Fruit fly (Drosophila melanogaster) whole organism, embryonic: ENCODE results near the gene Mocs1.
A peak's percentile ranks its signal among the peaks of the same experiment; 100 is the strongest.

Experiments
- Atf3 ChIP-seq: fragments of 200-800 bp; sonication (Bioruptor generic); optimal IDR thresholded peaks from 3 replicates; lab custom pipeline; 2016; ENCODE audit warnings: missing biosample characterization, missing genetic modification characterization
- CG10366 ChIP-seq: fragments of 200-800 bp; sonication (Bioruptor generic); IDR thresholded peaks from 2 replicates; pipeline ENCODE4 v1.3.6; 2022; ENCODE audit warnings: missing biosample characterization, missing genetic modification characterization
- CG12104 ChIP-seq: fragments of 200-800 bp; sonication (Bioruptor generic); optimal IDR thresholded peaks from 3 replicates; lab custom pipeline; 2016; ENCODE audit warnings: missing biosample characterization, missing genetic modification characterization
- CG12219 ChIP-seq: fragments of 200-800 bp; sonication (Bioruptor generic); optimal IDR thresholded peaks from 3 replicates; lab custom pipeline; 2018; ENCODE audit warnings: missing biosample characterization, mild to moderate bottlenecking, missing genetic modification characterization
- CG12942 ChIP-seq: fragments of 200-800 bp; sonication (Bioruptor generic); optimal IDR thresholded peaks from 3 replicates; lab custom pipeline; 2016; ENCODE audit warnings: missing biosample characterization, missing genetic modification characterization
- CG15269 ChIP-seq: fragments of 200-800 bp; sonication (Bioruptor generic); optimal IDR thresholded peaks from 2 replicates; lab custom pipeline; 2018; ENCODE audit warnings: missing biosample characterization, mild to moderate bottlenecking, missing genetic modification characterization, moderate library complexity
- CG1603 ChIP-seq: fragments of 200-800 bp; sonication (Bioruptor generic); optimal IDR thresholded peaks from 2 replicates; lab custom pipeline; 2019; ENCODE audit warnings: missing biosample characterization, mild to moderate bottlenecking, missing genetic modification characterization, moderate library complexity
- CG18599 ChIP-seq: fragments of 200-800 bp; sonication (Bioruptor generic); optimal IDR thresholded peaks from 3 replicates; lab custom pipeline; 2017; ENCODE audit warnings: missing biosample characterization, missing genetic modification characterization, mild to moderate bottlenecking, moderate library complexity, missing genetic modification reagents
- CG2712 ChIP-seq: fragments of 200-800 bp; optimal IDR thresholded peaks from 3 replicates; lab custom pipeline; 2019; ENCODE audit warnings: missing biosample characterization, mild to moderate bottlenecking, missing genetic modification characterization, moderate library complexity
- CG33213 ChIP-seq: fragments of 200-800 bp; sonication (Bioruptor generic); optimal IDR thresholded peaks from 3 replicates; lab custom pipeline; 2016; ENCODE audit warnings: missing biosample characterization, missing genetic modification characterization
- CG3407 ChIP-seq: fragments of 200-800 bp; sonication (Bioruptor generic); optimal IDR thresholded peaks from 2 replicates; lab custom pipeline; 2018; ENCODE audit warnings: missing biosample characterization, mild to moderate bottlenecking, missing genetic modification characterization
- CG3838 ChIP-seq: fragments of 200-800 bp; sonication (Bioruptor generic); optimal IDR thresholded peaks from 3 replicates; lab custom pipeline; 2016; ENCODE audit warnings: missing biosample characterization, missing genetic modification characterization
- CG5245 ChIP-seq: fragments of 200-800 bp; sonication (Bioruptor generic); optimal IDR thresholded peaks from 3 replicates; lab custom pipeline; 2016; ENCODE audit warnings: missing biosample characterization, missing genetic modification characterization
- CG6765 ChIP-seq: fragments of 200-800 bp; sonication (Bioruptor generic); optimal IDR thresholded peaks from 3 replicates; lab custom pipeline; 2017; ENCODE audit warnings: missing biosample characterization, mild to moderate bottlenecking, missing genetic modification characterization
- CG7786 ChIP-seq: fragments of 200-800 bp; sonication (Bioruptor generic); optimal IDR thresholded peaks from 2 replicates; lab custom pipeline; 2016; ENCODE audit warnings: missing biosample characterization, missing genetic modification characterization
- CG7839 ChIP-seq: fragments of 200-800 bp; sonication (Bioruptor generic); optimal IDR thresholded peaks from 3 replicates; lab custom pipeline; 2018; ENCODE audit warnings: missing biosample characterization, mild to moderate bottlenecking, missing genetic modification characterization, moderate library complexity
- CG8359 ChIP-seq: fragments of 200-800 bp; sonication (Bioruptor generic); optimal IDR thresholded peaks from 2 replicates; lab custom pipeline; 2017; ENCODE audit warnings: missing biosample characterization, mild to moderate bottlenecking, missing genetic modification characterization, borderline replicate concordance
- CG9797 ChIP-seq: fragments of 200-800 bp; sonication (Bioruptor generic); optimal IDR thresholded peaks from 3 replicates; lab custom pipeline; 2018; ENCODE audit warnings: missing biosample characterization, mild to moderate bottlenecking, missing genetic modification characterization
- Deaf1 ChIP-seq: fragments of 200-800 bp; optimal IDR thresholded peaks from 3 replicates; lab custom pipeline; 2019; ENCODE audit warnings: missing biosample characterization, mild to moderate bottlenecking, missing genetic modification characterization, moderate library complexity
- Doc2 ChIP-seq: fragments of 200-800 bp; sonication (Bioruptor generic); IDR thresholded peaks from 2 replicates; pipeline ENCODE4 v1.3.6; 2022; ENCODE audit warnings: missing biosample characterization, missing genetic modification characterization
- HLH4C ChIP-seq: fragments of 200-800 bp; sonication (Bioruptor generic); IDR thresholded peaks from 3 replicates; pipeline ENCODE4 v1.3.6; 2022; ENCODE audit warnings: missing biosample characterization, missing genetic modification characterization; ENCODE audit not compliant: partially characterized antibody
- HLH54F ChIP-seq: fragments of 200-800 bp; sonication (Bioruptor generic); optimal IDR thresholded peaks from 3 replicates; lab custom pipeline; 2016; ENCODE audit warnings: missing biosample characterization, missing genetic modification characterization
- Lhr ChIP-seq: fragments of 200-800 bp; sonication (Bioruptor generic); optimal IDR thresholded peaks from 3 replicates; lab custom pipeline; 2017; ENCODE audit warnings: mild to moderate bottlenecking, missing biosample characterization, missing genetic modification reagents, missing genetic modification characterization
- Myb ChIP-seq: fragments of 200-800 bp; sonication (Bioruptor generic); optimal IDR thresholded peaks from 2 replicates; lab custom pipeline; 2016; ENCODE audit warnings: missing biosample characterization, missing genetic modification characterization
- Oaz ChIP-seq: fragments of 200-800 bp; sonication (Bioruptor generic); IDR thresholded peaks from 2 replicates; pipeline ENCODE4 v1.3.6; 2022; ENCODE audit warnings: missing biosample characterization, missing genetic modification characterization
- Oli ChIP-seq: fragments of 200-800 bp; sonication (Bioruptor generic); optimal IDR thresholded peaks from 2 replicates; lab custom pipeline; 2018; ENCODE audit warnings: missing biosample characterization, mild to moderate bottlenecking, missing genetic modification characterization, moderate library complexity
- Sox100B ChIP-seq: fragments of 200-800 bp; sonication (Bioruptor generic); optimal IDR thresholded peaks from 3 replicates; lab custom pipeline; 2018; ENCODE audit warnings: missing biosample characterization, mild to moderate bottlenecking, missing genetic modification characterization
- Ssrp ChIP-seq: fragments of 200-800 bp; sonication (Bioruptor generic); optimal IDR thresholded peaks from 2 replicates; lab custom pipeline; 2018; ENCODE audit warnings: missing biosample characterization, mild to moderate bottlenecking, missing genetic modification characterization, moderate library complexity
- Xbp1 ChIP-seq: fragments of 200-800 bp; sonication (Bioruptor generic); optimal IDR thresholded peaks from 3 replicates; lab custom pipeline; 2016; ENCODE audit warnings: missing biosample characterization, mild to moderate bottlenecking, missing genetic modification characterization
- Xrp1 ChIP-seq: fragments of 200-800 bp; sonication (Bioruptor generic); IDR thresholded peaks from 2 replicates; pipeline ENCODE4 v1.3.6; 2022; ENCODE audit warnings: missing biosample characterization, missing genetic modification characterization
- YL-1 ChIP-seq: fragments of 200-800 bp; sonication (Bioruptor generic); optimal IDR thresholded peaks from 3 replicates; lab custom pipeline; 2017; ENCODE audit warnings: missing biosample characterization, mild to moderate bottlenecking, missing genetic modification characterization
- bowl ChIP-seq: fragments of 200-800 bp; sonication (Bioruptor generic); IDR thresholded peaks from 2 replicates; pipeline ENCODE4 v1.3.6; 2022; ENCODE audit warnings: missing biosample characterization, missing genetic modification characterization
- br ChIP-seq: fragments of >200 bp; optimal IDR thresholded peaks from 2 replicates; lab custom pipeline; 2017
- corto ChIP-seq: fragments of 200-800 bp; sonication (Bioruptor generic); optimal IDR thresholded peaks from 2 replicates; lab custom pipeline; 2016; ENCODE audit warnings: missing biosample characterization, mild to moderate bottlenecking, missing genetic modification characterization, moderate library complexity
- cwo ChIP-seq: fragments of 200-800 bp; sonication (Bioruptor generic); optimal IDR thresholded peaks from 3 replicates; lab custom pipeline; 2017; ENCODE audit warnings: missing biosample characterization, missing genetic modification characterization, mild to moderate bottlenecking, moderate library complexity, missing genetic modification reagents
- dpn ChIP-seq, 2 experiments: fragments of 200-800 bp; sonication (Bioruptor generic); optimal IDR thresholded peaks; 3 replicates each; lab custom pipeline; 2016; ENCODE audit warnings: missing biosample characterization in 2 of 2, missing genetic modification characterization in 2 of 2
- gfzf ChIP-seq: fragments of 200-800 bp; sonication (Bioruptor generic); optimal IDR thresholded peaks from 2 replicates; lab custom pipeline; 2016; ENCODE audit warnings: missing biosample characterization, mild to moderate bottlenecking, missing genetic modification characterization, moderate library complexity
- gt ChIP-seq: fragments of 200-800 bp; sonication (Bioruptor generic); IDR thresholded peaks from 2 replicates; pipeline ENCODE4 v1.3.6; 2022; ENCODE audit warnings: missing biosample characterization, missing genetic modification characterization
- lbe ChIP-seq: fragments of 200-800 bp; sonication (Bioruptor generic); optimal IDR thresholded peaks from 2 replicates; lab custom pipeline; 2016; ENCODE audit warnings: missing biosample characterization, mild to moderate bottlenecking, missing genetic modification characterization
- lola ChIP-seq, 3 experiments: fragments of >200 bp in 2 of 3; fragments of 200-800 bp in 1 of 3; sonication (Bioruptor generic) in 1 of 3; optimal IDR thresholded peaks; 2 replicates each; lab custom pipeline; 2017 to 2019; ENCODE audit warnings: missing biosample characterization in 3 of 3, missing genetic modification characterization in 3 of 3, mild to moderate bottlenecking in 1 of 3, moderate library complexity in 1 of 3
- maf-S ChIP-seq: fragments of 200-800 bp; sonication (Bioruptor generic); optimal IDR thresholded peaks from 2 replicates; lab custom pipeline; 2016; ENCODE audit warnings: missing biosample characterization, missing genetic modification characterization
- mam ChIP-seq: fragments of 200-800 bp; sonication (Bioruptor generic); optimal IDR thresholded peaks from 3 replicates; lab custom pipeline; 2016; ENCODE audit warnings: missing biosample characterization, missing genetic modification characterization
- pum ChIP-seq: fragments of 200-800 bp; sonication (Bioruptor generic); optimal IDR thresholded peaks from 2 replicates; lab custom pipeline; 2016; ENCODE audit warnings: missing biosample characterization, missing genetic modification characterization
- sc ChIP-seq, 3 experiments: fragments of >200 bp in 2 of 3; fragments of 200-800 bp in 1 of 3; sonication (Bioruptor generic) in 1 of 3; optimal IDR thresholded peaks; 2 replicates in 2 of 3; 3 replicates in 1 of 3; lab custom pipeline; 2017; ENCODE audit warnings: mild to moderate bottlenecking in 1 of 3, missing biosample characterization in 1 of 3, missing genetic modification characterization in 1 of 3, missing genetic modification reagents in 1 of 3
- sens ChIP-seq: fragments of 200-800 bp; sonication (Bioruptor generic); peaks from one replicate; lab custom pipeline; 2016; ENCODE audit warnings: missing biosample characterization, missing genetic modification characterization
- slou ChIP-seq: fragments of 200-800 bp; sonication (Bioruptor generic); optimal IDR thresholded peaks from 3 replicates; lab custom pipeline; 2016; ENCODE audit warnings: missing biosample characterization, missing genetic modification characterization
- sug ChIP-seq: fragments of 200-800 bp; optimal IDR thresholded peaks from 2 replicates; lab custom pipeline; 2019; ENCODE audit warnings: missing biosample characterization, mild to moderate bottlenecking, missing genetic modification characterization, moderate library complexity
- yki ChIP-seq: fragments of >200 bp; optimal IDR thresholded peaks from 3 replicates; lab custom pipeline; 2018
- zen2 ChIP-seq: fragments of 200-800 bp; sonication (Bioruptor generic); IDR thresholded peaks from 3 replicates; pipeline ENCODE4 v1.3.6; 2022; ENCODE audit warnings: missing biosample characterization, missing genetic modification characterization; ENCODE audit not compliant: partially characterized antibody

The Mocs1 gene

dm6 chr3L:11084557-11085231, 14.4 kb downstream of the Mocs1 start (continued):
- TF ChIP-seq CG10366 (peak; percentile 96), br (lab: Kevin White, UChicago) (no peak), dpn (GFP tag; optimal IDR thresholded peaks at IDR 0.05; lab: Kevin White, UChicago) (peak; percentile 97), sug (tag; lab: Kevin White, UChicago) (peak; percentile 75), CG7786 (peak; percentile 94), CG2712 (tag; lab: Kevin White, UChicago) (peak; percentile 98), corto (peak; percentile 66), mam (GFP tag; lab: Kevin White, UChicago) (peak; percentile 92), CG15269 (tag; lab: Kevin White, UChicago) (peak; percentile 97), CG12104 (GFP tag; lab: Kevin White, UChicago) (peak; percentile 96), lola (GFP tag; optimal IDR thresholded peaks at IDR 0.05; lab: Kevin White, UChicago) (peak in 1 of 3 experiments; percentile 98), HLH54F (GFP tag; lab: Kevin White, UChicago) (peak; percentile 91), Oaz (GFP tag; lab: Robert Waterston, UW) (peak; percentile 87), bowl (GFP tag; lab: Robert Waterston, UW) (peak; percentile 93), CG5245 (GFP tag; lab: Kevin White, UChicago) (peak; percentile 96), CG8359 (peak; percentile 88), Lhr (GFP tag; lab: Kevin White, UChicago) (peak; percentile 93), Deaf1 (tag; lab: Kevin White, UChicago) (no peak), CG12942 (GFP tag; lab: Kevin White, UChicago) (peak; percentile 96), gfzf (peak; percentile 19), CG12219 (GFP tag; lab: Kevin White, UChicago) (peak; percentile 97), yki (lab: Kevin White, UChicago) (no peak), slou (peak; percentile 87), CG9797 (peak; percentile 46), cwo (GFP tag; lab: Kevin White, UChicago) (peak; percentile 91), pum (GFP tag; lab: Kevin White, UChicago) (peak; percentile 96), CG3838 (GFP tag; lab: Kevin White, UChicago) (peak; percentile 92), zen2 (GFP tag; lab: Robert Waterston, UW) (no peak), Ssrp (tag; lab: Kevin White, UChicago) (peak; percentile 97), Xbp1 (GFP tag; lab: Kevin White, UChicago) (peak; percentile 97), Oli (tag; lab: Kevin White, UChicago) (peak; percentile 98), Atf3 (peak; percentile 97), CG3407 (peak; percentile 94), CG18599 (peak; percentile 92), lbe (no peak), maf-S (GFP tag; lab: Kevin White, UChicago) (peak; percentile 93), sc (optimal IDR thresholded peaks at IDR 0.05; lab: Kevin White, UChicago) (no peak), sc (GFP tag; optimal IDR thresholded peaks at IDR 0.05; lab: Kevin White, UChicago) (peak; percentile 94), YL-1 (peak; percentile 91), Doc2 (GFP tag; lab: Robert Waterston, UW) (peak; percentile 80), Myb (GFP tag; lab: Kevin White, UChicago) (peak; percentile 81), CG1603 (tag; lab: Kevin White, UChicago) (peak; percentile 95), gt (GFP tag; lab: Robert Waterston, UW) (peak; percentile 83), CG6765 (peak; percentile 62), CG33213 (GFP tag; lab: Kevin White, UChicago) (peak; percentile 96), HLH4C (no peak), sens (GFP tag; lab: Kevin White, UChicago) (peak; percentile 100), CG7839 (tag; lab: Kevin White, UChicago) (peak; percentile 98), Sox100B (GFP tag; lab: Kevin White, UChicago) (peak; percentile 96), Xrp1 (peak; percentile 98)
